Fruit fly (Drosophila melanogaster) S2 (cell line): Measurements from ENCODE around the gene UGP.

Experiments
- CG8478 ChIP-seq: fragments of >200 bp; optimal IDR thresholded peaks from 2 replicates; lab custom pipeline; 2018
- CTCF ChIP-seq, 2 experiments: fragments of >200 bp; optimal IDR thresholded peaks; 2 replicates each; lab custom pipeline; 2018

Gene UGP

dm6 chr3L:9366850-9367430 lies 8.2 kb upstream of the UGP start, which contains the start of the genes Klp67A and CG4452:
Klp67A (minus strand) TSS chr3L:9367046.
CG4452 (plus strand) TSS chr3L:9367377.
- TF ChIP-seq CTCF (optimal IDR thresholded peaks at IDR 0.05; lab: Kevin White, UChicago) = no peak
- no peak for TF ChIP-seq CG8478 (lab: Kevin White, UChicago)

dm6 chr3L:9364131-9364530 lies 5.4 kb upstream of the UGP start, which contains the start of gene mRRF1:
mRRF1 (plus strand) TSS chr3L:9364350.
- TF ChIP-seq CG8478 (lab: Kevin White, UChicago) (no peak), CTCF (optimal IDR thresholded peaks at IDR 0.05; lab: Kevin White, UChicago) (no peak)

dm6 chr3L:9361894-9362293 lies 3.2 kb upstream of the UGP start, which contains the start of gene CG34456:
CG34456 (plus strand) TSS chr3L:9362108.
- TF ChIP-seq CG8478 (lab: Kevin White, UChicago) (no peak), CTCF (optimal IDR thresholded peaks at IDR 0.05; lab: Kevin White, UChicago) (no peak)

- TF ChIP-seq CTCF (optimal IDR thresholded peaks at IDR 0.05; lab: Kevin White, UChicago) = no peak
Measured at dm6 chr3L:9360217-9360692, 1.5 kb upstream of the UGP start, which contains the start of gene Pdxk. Pdxk (plus strand) TSS chr3L:9360316.

dm6 chr3L:9357830-9358712 lies 664 bp downstream of the UGP start:
- TF ChIP-seq CG8478 (lab: Kevin White, UChicago) (no peak), CTCF (optimal IDR thresholded peaks at IDR 0.05; lab: Kevin White, UChicago) (no peak)

- no peak for TF ChIP-seq CG8478 (lab: Kevin White, UChicago)
- TF ChIP-seq CTCF (optimal IDR thresholded peaks at IDR 0.05; lab: Kevin White, UChicago) = peak; percentile 83 to 84
Measured at dm6 chr3L:9356138-9356753, 2.5 kb downstream of the UGP start.

dm6 chr3L:9355555-9355954 lies 3.2 kb downstream of the UGP start:
- TF ChIP-seq CG8478 (lab: Kevin White, UChicago) (no peak), CTCF (optimal IDR thresholded peaks at IDR 0.05; lab: Kevin White, UChicago) (no peak)

dm6 chr3L:9353733-9354132 lies 5.0 kb downstream of the UGP start, which contains the start of gene CG32040:
CG32040 (plus strand) TSS chr3L:9354033.
- TF ChIP-seq CTCF (optimal IDR thresholded peaks at IDR 0.05; lab: Kevin White, UChicago) = no peak
- TF ChIP-seq CG8478 (lab: Kevin White, UChicago) = no peak

dm6 chr3L:9349314-9349733 lies 9.4 kb downstream of the UGP start, which contains the start of gene PGRP-LF:
PGRP-LF (plus strand) TSS chr3L:9349609.
- TF ChIP-seq CG8478 (lab: Kevin White, UChicago) = no peak
- TF ChIP-seq CTCF (optimal IDR thresholded peaks at IDR 0.05; lab: Kevin White, UChicago) = no peak

dm6 chr3L:9345157-9345556 lies 13.6 kb downstream of the UGP start:
- TF ChIP-seq CTCF (optimal IDR thresholded peaks at IDR 0.05; lab: Kevin White, UChicago) (no peak), CG8478 (lab: Kevin White, UChicago) (no peak)

- TF ChIP-seq CG8478 (lab: Kevin White, UChicago) = no peak
- no peak for TF ChIP-seq CTCF (optimal IDR thresholded peaks at IDR 0.05; lab: Kevin White, UChicago)
Measured at dm6 chr3L:9343963-9344362, 14.8 kb downstream of the UGP start.

- TF ChIP-seq CG8478 (lab: Kevin White, UChicago) (no peak), CTCF (optimal IDR thresholded peaks at IDR 0.05; lab: Kevin White, UChicago) (no peak)
Measured at dm6 chr3L:9340839-9341238, 17.9 kb downstream of the UGP start.

dm6 chr3L:9340232-9340631 lies 18.5 kb downstream of the UGP start:
- TF ChIP-seq CG8478 (lab: Kevin White, UChicago) = no peak

- TF ChIP-seq CTCF (optimal IDR thresholded peaks at IDR 0.05; lab: Kevin White, UChicago) = no peak
- no peak for TF ChIP-seq CG8478 (lab: Kevin White, UChicago)
Measured at dm6 chr3L:9339021-9339420, 19.7 kb downstream of the UGP start.

- TF ChIP-seq CG8478 (lab: Kevin White, UChicago) (no peak), CTCF (optimal IDR thresholded peaks at IDR 0.05; lab: Kevin White, UChicago) (no peak)
Measured at dm6 chr3L:9338510-9338909, 20.2 kb downstream of the UGP start, which contains the start of gene PGRP-LC. PGRP-LC (plus strand) TSS chr3L:9338810.
